Worm (Caenorhabditis elegans) whole organism, late embryonic: Measurements from ENCODE around the gene T01G5.7.

Source experiments
- C08G9.2 ChIP-seq: sonication (generic microtip); optimal IDR thresholded peaks from 2 replicates; lab custom pipeline; 2016; ENCODE audit warnings: mild to moderate bottlenecking, missing genetic modification characterization, moderate library complexity, missing compliant biosample characterization
- C38D4.7 ChIP-seq: fragments of 200-800 bp; sonication (Bioruptor generic); optimal IDR thresholded peaks from 2 replicates; lab custom pipeline; 2018; ENCODE audit warnings: mild to moderate bottlenecking, missing genetic modification characterization, moderate library complexity, missing compliant biosample characterization
- F13H6.1 ChIP-seq: sonication (generic microtip); optimal IDR thresholded peaks from 2 replicates; lab custom pipeline; 2016; ENCODE audit warnings: missing genetic modification characterization, missing compliant biosample characterization
- K09A11.1 ChIP-seq: sonication (generic microtip); optimal IDR thresholded peaks from 2 replicates; lab custom pipeline; 2017; ENCODE audit warnings: antibody characterized with exemption, mild to moderate bottlenecking, missing genetic modification characterization, missing compliant biosample characterization; ENCODE audit not compliant: insufficient read depth
- ahr-1 ChIP-seq: sonication (generic microtip); optimal IDR thresholded peaks from 2 replicates; lab custom pipeline; 2016; ENCODE audit warnings: missing genetic modification characterization, missing compliant biosample characterization
- ceh-18 ChIP-seq: sonication (generic microtip); optimal IDR thresholded peaks from 2 replicates; lab custom pipeline; 2016; ENCODE audit warnings: missing genetic modification characterization, missing compliant biosample characterization
- ceh-19 ChIP-seq: fragments of 200-800 bp; sonication (Bioruptor generic); optimal IDR thresholded peaks from 2 replicates; lab custom pipeline; 2018; ENCODE audit warnings: mild to moderate bottlenecking, missing genetic modification characterization, missing compliant biosample characterization
- ceh-22 ChIP-seq: sonication (generic microtip); optimal IDR thresholded peaks from 2 replicates; lab custom pipeline; 2017; ENCODE audit warnings: missing biosample characterization, missing genetic modification characterization
- ceh-24 ChIP-seq: sonication (generic microtip); optimal IDR thresholded peaks from 2 replicates; lab custom pipeline; 2016; ENCODE audit warnings: mild to moderate bottlenecking, missing genetic modification characterization, missing compliant biosample characterization
- ceh-30 ChIP-seq: fragments of 150-350 bp; optimal IDR thresholded peaks from 2 replicates; lab custom pipeline; 2014; ENCODE audit warnings: missing biosample characterization, missing genetic modification characterization
- ceh-31 ChIP-seq: sonication (generic microtip); optimal IDR thresholded peaks from 2 replicates; lab custom pipeline; 2016; ENCODE audit warnings: missing genetic modification characterization, missing compliant biosample characterization
- ceh-34 ChIP-seq: sonication (generic microtip); optimal IDR thresholded peaks from 2 replicates; lab custom pipeline; 2016; ENCODE audit warnings: mild to moderate bottlenecking, missing genetic modification characterization, missing compliant biosample characterization
- ceh-48 ChIP-seq: sonication (generic microtip); optimal IDR thresholded peaks from 2 replicates; lab custom pipeline; 2016; ENCODE audit warnings: missing genetic modification characterization, inconsistent platforms, missing compliant biosample characterization
- ceh-6 ChIP-seq: fragments of 200-800 bp; sonication (Bioruptor generic); optimal IDR thresholded peaks from 2 replicates; lab custom pipeline; 2018; ENCODE audit warnings: mild to moderate bottlenecking, missing genetic modification characterization, missing compliant biosample characterization
- dmd-4 ChIP-seq: sonication (generic microtip); optimal IDR thresholded peaks from 2 replicates; lab custom pipeline; 2016; ENCODE audit warnings: borderline replicate concordance, missing genetic modification characterization, missing compliant biosample characterization
- elt-2 ChIP-seq: sonication (generic microtip); optimal IDR thresholded peaks from 2 replicates; lab custom pipeline; 2016; ENCODE audit warnings: missing genetic modification reagents, missing genetic modification characterization, missing compliant biosample characterization
- elt-4 ChIP-seq: sonication (generic microtip); optimal IDR thresholded peaks from 2 replicates; lab custom pipeline; 2016; ENCODE audit warnings: missing genetic modification characterization, missing compliant biosample characterization
- ets-4 ChIP-seq: sonication (generic microtip); optimal IDR thresholded peaks from 2 replicates; lab custom pipeline; 2016; ENCODE audit warnings: missing genetic modification characterization, missing compliant biosample characterization
- eyg-1 ChIP-seq: sonication (generic microtip); optimal IDR thresholded peaks from 2 replicates; lab custom pipeline; 2016; ENCODE audit warnings: missing genotype, missing genetic modification characterization, missing compliant biosample characterization
- fax-1 ChIP-seq: sonication (generic microtip); optimal IDR thresholded peaks from 2 replicates; lab custom pipeline; 2016; ENCODE audit warnings: missing genotype, missing genetic modification characterization, missing compliant biosample characterization
- fkh-10 ChIP-seq: fragments of 150-350 bp; optimal IDR thresholded peaks from 2 replicates; lab custom pipeline; 2014; ENCODE audit warnings: missing biosample characterization, missing genetic modification reagents, missing genetic modification characterization
- hlh-6 ChIP-seq: sonication (generic microtip); optimal IDR thresholded peaks from 2 replicates; lab custom pipeline; 2016; ENCODE audit warnings: missing genotype, missing genetic modification characterization, missing compliant biosample characterization
- lin-11 ChIP-seq: fragments of 200-800 bp; sonication (Bioruptor generic); optimal IDR thresholded peaks from 2 replicates; lab custom pipeline; 2018; ENCODE audit warnings: mild to moderate bottlenecking, missing genetic modification characterization, missing compliant biosample characterization
- mec-3 ChIP-seq: sonication (generic microtip); optimal IDR thresholded peaks from 2 replicates; lab custom pipeline; 2016; ENCODE audit warnings: borderline replicate concordance, missing genetic modification characterization, missing compliant biosample characterization
- nfya-1 ChIP-seq: sonication (generic microtip); optimal IDR thresholded peaks from 2 replicates; lab custom pipeline; 2017; ENCODE audit warnings: missing genetic modification characterization, mild to moderate bottlenecking, missing compliant biosample characterization, antibody characterized with exemption, moderate library complexity
- nhr-11 ChIP-seq: fragments of 150-350 bp; optimal IDR thresholded peaks from 2 replicates; lab custom pipeline; 2014; ENCODE audit warnings: missing biosample characterization, missing genetic modification characterization
- ref-2 ChIP-seq: sonication (generic microtip); optimal IDR thresholded peaks from 2 replicates; lab custom pipeline; 2016; ENCODE audit warnings: missing genetic modification characterization, missing compliant biosample characterization
- rnt-1 ChIP-seq: sonication (generic microtip); optimal IDR thresholded peaks from 2 replicates; lab custom pipeline; 2016; ENCODE audit warnings: missing genetic modification characterization, missing compliant biosample characterization
- sdc-2 ChIP-seq: sonication (generic microtip); optimal IDR thresholded peaks from 2 replicates; lab custom pipeline; 2016; ENCODE audit warnings: missing genotype, missing genetic modification characterization, missing compliant biosample characterization
- tbx-2 ChIP-seq: sonication (generic microtip); optimal IDR thresholded peaks from 2 replicates; lab custom pipeline; 2016; ENCODE audit warnings: missing genetic modification characterization, missing compliant biosample characterization
- ttx-3 ChIP-seq: sonication (generic microtip); optimal IDR thresholded peaks from 2 replicates; lab custom pipeline; 2016; ENCODE audit warnings: missing genetic modification reagents, missing genetic modification characterization, missing compliant biosample characterization
- unc-42 ChIP-seq: sonication (generic microtip); optimal IDR thresholded peaks from 2 replicates; lab custom pipeline; 2016; ENCODE audit warnings: missing genotype, missing genetic modification characterization, missing compliant biosample characterization
- zip-5 ChIP-seq: sonication (generic microtip); optimal IDR thresholded peaks from 2 replicates; lab custom pipeline; 2016; ENCODE audit warnings: missing genetic modification characterization, missing compliant biosample characterization
- ztf-16 ChIP-seq: sonication (generic microtip); optimal IDR thresholded peaks from 2 replicates; lab custom pipeline; 2017; ENCODE audit warnings: missing genetic modification characterization, missing compliant biosample characterization

T01G5.7 gene

ce11 chrV:15111660-15112059, at the start of gene T01G5.7:
T01G5.7 (plus strand) TSS chrV:15111960.
- TF ChIP-seq ahr-1 (no peak), eyg-1 (tag; lab: Kevin White, UChicago) (no peak), elt-4 (tag; lab: Kevin White, UChicago) (no peak), F13H6.1 (no peak), ceh-6 (GFP tag; lab: Kevin White, UChicago) (no peak), rnt-1 (tag; lab: Kevin White, UChicago) (no peak), ceh-22 (tag; lab: Kevin White, UChicago) (no peak), C38D4.7 (no peak)

DNA sequence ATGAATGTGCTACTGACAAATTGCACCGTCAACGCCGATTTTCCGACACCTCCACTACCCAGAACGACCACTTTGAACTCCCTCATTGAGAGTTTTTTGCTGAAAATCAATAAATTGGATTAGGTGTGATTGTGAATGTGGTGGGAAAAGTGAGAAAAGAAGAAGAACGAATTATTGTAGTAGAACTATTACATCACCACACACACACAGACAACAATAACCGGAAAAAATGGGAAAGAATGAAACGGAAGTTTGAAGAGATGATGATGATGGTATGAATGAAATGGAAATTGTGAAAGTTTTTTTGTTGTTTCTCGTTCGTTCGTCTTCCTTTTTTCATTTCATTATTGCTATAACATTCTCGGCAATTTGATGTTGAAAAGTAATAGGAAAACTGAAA, 47.8 kb upstream of the T01G5.7 start, which contains the start of gene rap-2:
rap-2 (minus strand) TSS at position 101 of the 400 bp plus-strand sequence.
- TF ChIP-seq fkh-10 (GFP tag; lab: Kevin White, UChicago) (no peak), elt-2 (no peak), C38D4.7 (no peak), K09A11.1 (tag; lab: Kevin White, UChicago) (no peak), ref-2 (tag; lab: Kevin White, UChicago) (no peak), zip-5 (tag; lab: Kevin White, UChicago) (no peak), nfya-1 (tag; lab: Kevin White, UChicago) (no peak)

DNA sequence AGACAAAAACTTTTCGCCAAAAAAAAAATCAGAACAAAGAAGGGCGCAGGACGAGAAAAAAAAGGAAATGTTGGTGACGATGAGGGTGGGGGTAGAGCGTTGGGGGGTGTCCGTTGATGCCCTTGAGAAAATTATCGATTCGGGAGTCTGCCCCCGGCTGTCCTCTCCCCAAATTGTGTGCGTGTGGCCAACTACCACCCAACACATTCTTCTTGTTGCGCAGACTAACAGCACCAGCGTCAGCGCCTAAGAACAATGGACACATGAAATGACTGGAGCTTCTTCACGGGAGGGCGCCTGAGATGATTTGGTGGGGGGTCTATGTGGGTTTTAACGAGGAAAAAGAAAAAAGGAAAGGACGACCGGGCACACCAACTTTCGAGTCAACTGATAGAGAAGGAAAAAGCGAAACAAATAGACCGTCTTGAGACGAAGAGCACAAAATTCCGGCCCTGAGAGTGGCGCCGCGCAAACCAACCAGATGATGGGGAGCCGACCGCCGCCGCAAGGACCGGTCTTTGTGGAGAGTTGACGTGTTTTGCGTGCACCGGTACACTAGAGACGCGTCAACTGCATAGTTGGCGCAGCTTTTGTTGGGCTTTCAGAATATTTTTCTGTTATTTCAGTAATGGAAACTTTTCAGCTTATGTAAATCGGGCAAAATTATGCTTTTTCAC, 46.6 kb upstream of the T01G5.7 start, which contains the start of gene C25D7.9:
C25D7.9 (plus strand) TSS at position 68 of the 677 bp plus-strand sequence.
- TF ChIP-seq ceh-31 (tag; lab: Kevin White, UChicago) (peak; percentile 65), ceh-34 (peak; percentile 32), ceh-48 (tag; lab: Kevin White, UChicago) (peak; percentile 90), unc-42 (tag; lab: Kevin White, UChicago) (peak; percentile 47), ref-2 (tag; lab: Kevin White, UChicago) (peak; percentile 22), nfya-1 (tag; lab: Kevin White, UChicago) (no peak), lin-11 (tag; lab: Kevin White, UChicago) (no peak), ztf-16 (tag; lab: Kevin White, UChicago) (no peak), ceh-19 (GFP tag; lab: Kevin White, UChicago) (peak; percentile 46), tbx-2 (tag; lab: Kevin White, UChicago) (peak; percentile 40), sdc-2 (peak; percentile 20), ceh-22 (tag; lab: Kevin White, UChicago) (no peak), ceh-6 (GFP tag; lab: Kevin White, UChicago) (no peak), ceh-30 (tag; lab: Kevin White, UChicago) (no peak), ets-4 (tag; lab: Kevin White, UChicago) (peak; percentile 61), hlh-6 (tag; lab: Kevin White, UChicago) (peak; percentile 16)

ce11 chrV:15065837-15066348, 45.9 kb upstream of the T01G5.7 start, which contains the start of gene otub-1:
otub-1 (plus strand) TSS chrV:15066298.
- no peak for TF ChIP-seq dmd-4 (tag; lab: Kevin White, UChicago)
- TF ChIP-seq nhr-11 (tag; lab: Kevin White, UChicago) = no peak
- no peak for TF ChIP-seq fax-1 (tag; lab: Kevin White, UChicago)
- TF ChIP-seq ceh-31 (tag; lab: Kevin White, UChicago) = no peak
- no peak for TF ChIP-seq elt-4 (tag; lab: Kevin White, UChicago)
- TF ChIP-seq ceh-22 (tag; lab: Kevin White, UChicago) = no peak
- no peak for TF ChIP-seq ceh-18 (tag; lab: Kevin White, UChicago)
- TF ChIP-seq mec-3 (tag; lab: Kevin White, UChicago) = no peak
- TF ChIP-seq C08G9.2 (tag; lab: Kevin White, UChicago) = no peak
- no peak for TF ChIP-seq lin-11 (tag; lab: Kevin White, UChicago)
- no peak for TF ChIP-seq ttx-3 (tag; lab: Kevin White, UChicago)
- no peak for TF ChIP-seq ceh-24
